Fruit fly (Drosophila melanogaster) whole organism, prepupa: ENCODE data around the gene Ugt35E2.

Experiments
- CG11294 ChIP-seq: fragments of 200-800 bp; sonication (Bioruptor generic); IDR thresholded peaks from 2 replicates; pipeline ENCODE4 v1.3.6; 2022; ENCODE audit warnings: missing biosample characterization, missing genetic modification characterization
- CG1621 ChIP-seq: fragments of 200-800 bp; sonication (Bioruptor generic); optimal IDR thresholded peaks from 3 replicates; lab custom pipeline; 2018; ENCODE audit warnings: missing biosample characterization, mild to moderate bottlenecking, missing genetic modification characterization
- CG6792 ChIP-seq: fragments of 200-800 bp; sonication (Bioruptor generic); optimal IDR thresholded peaks from 3 replicates; lab custom pipeline; 2016; ENCODE audit warnings: missing biosample characterization, missing genetic modification characterization
- Gug ChIP-seq: fragments of 200-800 bp; sonication (Bioruptor generic); IDR thresholded peaks from 2 replicates; pipeline ENCODE4 v1.3.6; 2022; ENCODE audit warnings: missing biosample characterization, missing genetic modification characterization
- OdsH ChIP-seq: fragments of 200-800 bp; sonication (Bioruptor generic); optimal IDR thresholded peaks from 3 replicates; lab custom pipeline; 2016; ENCODE audit warnings: missing biosample characterization, missing genetic modification characterization
- achi ChIP-seq: fragments of 200-800 bp; sonication (Bioruptor generic); optimal IDR thresholded peaks from 3 replicates; lab custom pipeline; 2016; ENCODE audit warnings: missing biosample characterization, missing genetic modification characterization

DNA sequence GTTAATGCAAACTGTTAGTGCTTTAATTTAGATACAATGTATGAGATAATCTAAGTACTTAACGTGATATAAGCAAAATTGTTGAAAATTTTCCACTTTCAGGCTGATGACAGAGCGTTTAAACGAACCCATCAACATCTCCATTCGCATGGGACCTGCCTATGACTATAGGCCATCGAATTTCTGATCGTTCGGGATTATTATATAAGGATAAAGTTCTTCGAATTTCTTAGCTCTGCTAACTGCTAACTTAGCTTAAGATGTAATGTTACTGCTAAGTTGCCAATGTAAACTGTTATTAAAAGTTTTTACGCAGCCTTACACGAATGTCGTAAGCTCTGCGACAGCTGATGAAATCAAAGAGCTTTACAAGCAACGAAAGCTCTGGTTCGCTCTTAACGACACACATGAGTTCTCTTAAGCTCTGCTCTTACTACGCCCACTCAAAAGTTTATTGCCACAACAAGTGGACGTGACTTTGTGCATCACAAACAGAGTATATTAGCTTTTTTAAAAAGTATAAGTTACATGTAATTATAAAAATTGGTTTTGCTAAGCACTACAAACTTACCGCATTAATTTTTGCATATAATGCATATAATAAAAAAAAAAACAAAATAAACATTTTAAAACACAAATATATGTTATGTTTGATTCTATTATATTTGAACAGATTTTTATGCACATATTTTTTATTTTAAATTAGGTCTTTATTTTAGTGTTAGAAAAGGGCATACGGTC, 29.0 kb upstream of the Ugt35E2 start:
- peak; percentile 99 for TF ChIP-seq Gug (GFP tag; lab: Robert Waterston, UW)
- peak; percentile 99 for TF ChIP-seq achi (GFP tag; lab: Kevin White, UChicago)
- peak; percentile 98 for TF ChIP-seq CG11294 (GFP tag; lab: Robert Waterston, UW)
- TF ChIP-seq CG6792: peak; percentile 96
- peak; percentile 98 for TF ChIP-seq OdsH
- peak; percentile 89 for TF ChIP-seq CG1621 (tag; lab: Kevin White, UChicago)
